Fruit fly (Drosophila melanogaster) S2 (cell line): ENCODE data around the gene Ccdc85.

ENCODE experiments used
- CG8478 ChIP-seq: fragments of >200 bp; optimal IDR thresholded peaks from 2 replicates; lab custom pipeline; 2018
- CTCF ChIP-seq, 2 experiments: fragments of >200 bp; optimal IDR thresholded peaks; 2 replicates each; lab custom pipeline; 2018

- TF ChIP-seq CTCF (optimal IDR thresholded peaks at IDR 0.05; lab: Kevin White, UChicago) (no peak), CG8478 (lab: Kevin White, UChicago) (no peak)
Measured at dm6 chr2L:2954472-2954871, 44.6 kb upstream of the Ccdc85 start, which contains the start of gene Rbp9.
